Fruit fly (Drosophila melanogaster) whole organism, prepupa: ENCODE data around the gene CG2247.

Experiments
- CG11762 ChIP-seq: fragments of 200-800 bp; sonication (Bioruptor generic); optimal IDR thresholded peaks from 3 replicates; lab custom pipeline; 2016; ENCODE audit warnings: missing biosample characterization, missing genetic modification characterization; ENCODE audit not compliant: insufficient read depth
- CG31627 ChIP-seq: fragments of 200-800 bp; sonication (Bioruptor generic); optimal IDR thresholded peaks from 3 replicates; lab custom pipeline; 2016; ENCODE audit warnings: missing biosample characterization, missing genetic modification characterization
- CG8119 ChIP-seq: fragments of 200-800 bp; sonication (Bioruptor generic); IDR thresholded peaks from 3 replicates; pipeline ENCODE4 v1.3.6; 2022; ENCODE audit warnings: missing biosample characterization, missing genetic modification characterization
- spab ChIP-seq: fragments of 200-800 bp; sonication (Bioruptor generic); optimal IDR thresholded peaks from 2 replicates; lab custom pipeline; 2017; ENCODE audit warnings: missing biosample characterization, mild to moderate bottlenecking, missing genetic modification characterization, missing genetic modification reagents

DNA sequence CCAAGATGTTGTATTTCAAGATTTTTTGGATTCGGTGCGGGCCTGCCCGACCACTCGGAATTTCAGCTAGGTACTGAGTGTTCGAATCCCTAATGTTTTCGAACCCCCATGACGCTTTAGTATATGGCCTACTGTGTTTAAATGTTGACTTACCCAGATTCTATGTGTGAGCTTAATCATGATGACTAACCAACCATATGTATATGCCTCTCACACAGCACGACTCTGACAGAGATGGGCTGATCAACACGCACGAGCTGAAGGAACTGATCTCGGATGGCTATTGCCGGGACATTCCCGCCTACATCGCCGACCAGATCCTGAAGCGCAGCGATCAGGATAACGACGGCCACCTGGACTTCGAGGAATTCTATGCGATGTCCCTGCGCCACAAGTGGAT lies 7.4 kb downstream of the CG2247 start, which contains the start of gene CG2533:
- TF ChIP-seq CG11762 (GFP tag; lab: Kevin White, UChicago) (no peak), CG31627 (no peak), CG8119 (GFP tag; lab: Robert Waterston, UW) (no peak), spab (GFP tag; lab: Kevin White, UChicago) (no peak)
